Worm (Caenorhabditis elegans) whole organism, L3 larva: ENCODE data around the gene F11A5.5.

Experiments
- R02D3.7 ChIP-seq: fragments of 150-350 bp; optimal IDR thresholded peaks from 2 replicates; lab custom pipeline; 2014; ENCODE audit warnings: missing biosample characterization, missing genetic modification characterization
- ZK546.5 ChIP-seq: sonication (generic microtip); optimal IDR thresholded peaks from 2 replicates; lab custom pipeline; 2017; ENCODE audit warnings: missing biosample characterization, missing genetic modification characterization
- ama-1 ChIP-seq: fragments of 150-350 bp; optimal IDR thresholded peaks from 2 replicates; lab custom pipeline; 2018
- ceh-16 ChIP-seq: sonication (generic microtip); optimal IDR thresholded peaks from 2 replicates; lab custom pipeline; 2017; ENCODE audit warnings: missing biosample characterization, missing genetic modification characterization
- ceh-28 ChIP-seq: fragments of 150-350 bp; optimal IDR thresholded peaks from 2 replicates; lab custom pipeline; 2014; ENCODE audit warnings: missing biosample characterization, missing genetic modification reagents, missing genetic modification characterization
- ceh-9 ChIP-seq: sonication (generic microtip); optimal IDR thresholded peaks from 2 replicates; lab custom pipeline; 2018; ENCODE audit warnings: missing biosample characterization, missing genetic modification characterization
- daf-12 ChIP-seq: fragments of 150-350 bp; optimal IDR thresholded peaks from 2 replicates; lab custom pipeline; 2014; ENCODE audit warnings: missing biosample characterization, missing genetic modification reagents, missing genetic modification characterization
- egl-27 ChIP-seq: sonication (generic microtip); optimal IDR thresholded peaks from 4 replicates; lab custom pipeline; 2017; ENCODE audit warnings: missing biosample characterization, missing genetic modification reagents, missing genetic modification characterization
- egl-5 ChIP-seq: fragments of 150-350 bp; optimal IDR thresholded peaks from 2 replicates; lab custom pipeline; 2017; ENCODE audit warnings: missing biosample characterization, missing genetic modification reagents, missing genetic modification characterization, inconsistent platforms
- elt-2 ChIP-seq: sonication (generic microtip); optimal IDR thresholded peaks from 2 replicates; lab custom pipeline; 2016; ENCODE audit warnings: missing genetic modification reagents, mild to moderate bottlenecking, missing genetic modification characterization, missing compliant biosample characterization
- elt-3 ChIP-seq, 3 experiments: fragments of 150-350 bp in 1 of 3; sonication (generic microtip) in 2 of 3; optimal IDR thresholded peaks; 2 replicates in 2 of 3; 4 replicates in 1 of 3; lab custom pipeline; 2014 to 2017; ENCODE audit warnings: missing biosample characterization in 3 of 3, missing genetic modification characterization in 3 of 3
- eor-1 ChIP-seq, 2 experiments: fragments of 150-350 bp; optimal IDR thresholded peaks; 2 replicates each; lab custom pipeline; 2014 to 2018; ENCODE audit warnings: missing biosample characterization in 2 of 2, missing genetic modification characterization in 2 of 2
- fkh-2 ChIP-seq: fragments of 150-350 bp; optimal IDR thresholded peaks from 2 replicates; lab custom pipeline; 2014; ENCODE audit warnings: missing biosample characterization, missing genetic modification reagents, missing genetic modification characterization
- fos-1 ChIP-seq: fragments of 150-350 bp; optimal IDR thresholded peaks from 2 replicates; lab custom pipeline; 2014; ENCODE audit warnings: missing biosample characterization, missing genetic modification characterization
- hmg-11 ChIP-seq: sonication (generic microtip); optimal IDR thresholded peaks from 2 replicates; lab custom pipeline; 2016; ENCODE audit warnings: missing genetic modification characterization, missing compliant biosample characterization
- jun-1 ChIP-seq: fragments of 150-350 bp; optimal IDR thresholded peaks from 2 replicates; lab custom pipeline; 2014; ENCODE audit warnings: missing biosample characterization, missing genetic modification reagents, missing genetic modification characterization
- lin-15B ChIP-seq: fragments of 150-350 bp; optimal IDR thresholded peaks from 2 replicates; lab custom pipeline; 2014; ENCODE audit warnings: missing biosample characterization, missing genetic modification characterization
- lsy-12 ChIP-seq: sonication (generic microtip); optimal IDR thresholded peaks from 2 replicates; lab custom pipeline; 2016; ENCODE audit warnings: mild to moderate bottlenecking, missing genetic modification characterization, missing compliant biosample characterization
- mdl-1 ChIP-seq: fragments of 150-350 bp; optimal IDR thresholded peaks from 2 replicates; lab custom pipeline; 2014; ENCODE audit warnings: missing biosample characterization, missing genetic modification characterization
- nfya-1 ChIP-seq: sonication (generic microtip); optimal IDR thresholded peaks from 2 replicates; lab custom pipeline; 2017; ENCODE audit warnings: missing genetic modification characterization, mild to moderate bottlenecking, missing compliant biosample characterization, antibody characterized with exemption, moderate library complexity; ENCODE audit not compliant: insufficient read depth
- nhr-11 ChIP-seq: fragments of 150-350 bp; optimal IDR thresholded peaks from 2 replicates; lab custom pipeline; 2014; ENCODE audit warnings: missing biosample characterization, missing genetic modification characterization
- nhr-12 ChIP-seq: fragments of 150-350 bp; optimal IDR thresholded peaks from 2 replicates; lab custom pipeline; 2014; ENCODE audit warnings: missing biosample characterization, missing genetic modification characterization
- nhr-237 ChIP-seq: fragments of 150-350 bp; optimal IDR thresholded peaks from 2 replicates; lab custom pipeline; 2014; ENCODE audit warnings: missing biosample characterization, missing genetic modification characterization
- nhr-25 ChIP-seq: sonication (generic microtip); optimal IDR thresholded peaks from 2 replicates; lab custom pipeline; 2017; ENCODE audit warnings: missing biosample characterization, missing genetic modification characterization
- nhr-43 ChIP-seq: sonication (generic microtip); optimal IDR thresholded peaks from 2 replicates; lab custom pipeline; 2016; ENCODE audit warnings: mild to moderate bottlenecking, missing genetic modification characterization, missing compliant biosample characterization; ENCODE audit not compliant: poor library complexity, severe bottlenecking
- nhr-77 ChIP-seq: fragments of 150-350 bp; optimal IDR thresholded peaks from 2 replicates; lab custom pipeline; 2014; ENCODE audit warnings: missing biosample characterization, missing genetic modification characterization
- pha-4 ChIP-seq: fragments of 150-350 bp; optimal IDR thresholded peaks from 2 replicates; lab custom pipeline; 2014; ENCODE audit warnings: missing biosample characterization, missing genetic modification reagents, missing genetic modification characterization
- pqm-1 ChIP-seq: fragments of 150-350 bp; optimal IDR thresholded peaks from 2 replicates; lab custom pipeline; 2017; ENCODE audit warnings: missing biosample characterization, missing genetic modification characterization, inconsistent platforms
- sea-2 ChIP-seq: fragments of 150-350 bp; sonication (generic microtip); optimal IDR thresholded peaks from 4 replicates; lab custom pipeline; 2014; ENCODE audit warnings: missing biosample characterization, missing genetic modification reagents, missing genetic modification characterization
- snpc-4 ChIP-seq: fragments of 150-350 bp; optimal IDR thresholded peaks from 2 replicates; lab custom pipeline; 2014; ENCODE audit warnings: missing biosample characterization, missing genetic modification characterization
- zag-1 ChIP-seq: fragments of 150-350 bp; optimal IDR thresholded peaks from 2 replicates; lab custom pipeline; 2014; ENCODE audit warnings: missing biosample characterization, missing genetic modification characterization
- ztf-11 ChIP-seq: fragments of 150-350 bp; optimal IDR thresholded peaks from 2 replicates; lab custom pipeline; 2014; ENCODE audit warnings: missing biosample characterization, missing genetic modification characterization

The F11A5.5 gene

DNA sequence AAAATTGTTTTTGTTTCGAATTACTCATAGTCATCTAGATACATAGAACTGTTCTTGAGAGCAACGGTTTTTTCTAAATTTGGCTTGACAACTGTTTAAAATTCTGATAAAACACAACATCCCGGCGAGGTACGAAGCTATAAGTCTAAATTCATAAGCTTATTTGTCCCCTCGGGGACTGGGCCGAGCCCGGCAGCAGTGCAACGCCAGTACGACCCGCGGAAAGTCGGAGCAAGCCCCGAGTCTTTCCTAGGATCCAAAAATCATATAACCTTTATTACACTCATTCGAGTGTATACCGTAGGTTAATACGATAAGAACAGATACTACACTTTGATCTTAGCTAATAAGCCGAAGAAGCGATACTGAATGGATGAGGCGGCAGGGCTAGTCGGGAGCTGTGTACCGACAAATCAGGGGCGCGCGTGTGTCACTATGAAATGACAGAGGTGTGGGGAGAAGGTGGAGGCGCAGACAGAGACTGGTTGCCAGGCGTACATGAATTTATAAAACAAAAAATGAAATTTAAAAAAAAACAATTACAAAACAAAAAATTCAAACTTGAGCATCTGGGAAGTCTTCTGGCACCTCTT, 27.5 kb downstream of the F11A5.5 start:
- TF ChIP-seq fos-1 (no peak), fkh-2 (tag; lab: Kevin White, UChicago) (no peak), mdl-1 (tag; lab: Kevin White, UChicago) (no peak), ceh-9 (tag; lab: Kevin White, UChicago) (no peak), snpc-4 (peak; percentile 22), ceh-16 (tag; lab: Kevin White, UChicago) (no peak)

DNA sequence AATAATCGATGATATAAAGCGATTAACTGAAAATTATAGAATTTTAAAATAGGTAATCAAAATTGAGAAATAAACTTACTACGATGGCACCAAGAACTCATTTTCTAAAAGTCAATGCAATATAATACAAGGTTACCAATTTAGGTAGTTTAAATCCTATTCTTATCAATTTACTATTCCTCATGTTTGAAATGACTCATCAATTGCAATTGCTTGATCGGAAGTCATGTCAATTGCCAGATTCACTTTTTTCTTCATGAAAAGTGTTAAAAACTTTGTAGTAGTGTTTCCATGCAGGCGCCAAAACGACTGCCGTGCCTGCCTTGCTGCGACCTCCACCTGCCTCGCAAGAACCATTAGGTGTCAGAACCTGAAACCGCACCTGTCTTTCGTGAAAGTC, 28.5 kb downstream of the F11A5.5 start, which contains the start of gene F11A5.13:
Gene F11A5.13 (minus strand): TSS at position 101 of the 400 bp plus-strand sequence.
- no peak for TF ChIP-seq nhr-25 (tag; lab: Kevin White, UChicago)
- no peak for TF ChIP-seq zag-1
- no peak for TF ChIP-seq nhr-11 (tag; lab: Kevin White, UChicago)
- TF ChIP-seq snpc-4: no peak
- no peak for TF ChIP-seq nfya-1 (tag; lab: Kevin White, UChicago)
- no peak for TF ChIP-seq sea-2
- TF ChIP-seq elt-3 (tag; optimal IDR thresholded peaks at IDR 0.05; lab: Kevin White, UChicago): no peak
- no peak for TF ChIP-seq R02D3.7 (tag; lab: Kevin White, UChicago)
- no peak for TF ChIP-seq ama-1 (lab: Kevin White, UChicago)
- TF ChIP-seq pha-4 (tag; lab: Kevin White, UChicago): no peak
- no peak for TF ChIP-seq hmg-11 (tag; lab: Kevin White, UChicago)
- TF ChIP-seq elt-2 (tag; lab: Kevin White, UChicago): no peak

DNA sequence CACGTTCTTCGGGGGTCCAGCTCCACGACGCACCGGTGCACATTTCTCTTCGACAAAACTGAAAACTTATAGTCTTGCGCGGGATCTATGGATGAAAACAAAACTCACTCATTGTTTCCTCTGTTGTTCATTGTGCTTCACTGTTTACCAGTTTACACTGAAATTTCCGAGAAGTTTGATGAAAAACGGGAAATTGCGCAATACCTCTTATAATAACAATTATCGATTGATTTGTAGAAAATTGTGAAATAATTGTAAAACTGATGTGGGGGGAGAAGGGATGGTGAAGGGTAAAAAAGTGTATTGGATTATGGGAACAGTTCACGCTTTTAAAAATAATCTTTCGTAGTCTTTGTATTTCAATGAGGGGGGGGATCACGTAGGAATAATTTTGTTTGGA, 31.3 kb downstream of the F11A5.5 start:
- no peak for TF ChIP-seq snpc-4
- no peak for TF ChIP-seq R02D3.7 (tag; lab: Kevin White, UChicago)
- no peak for TF ChIP-seq ztf-11
- TF ChIP-seq ceh-9 (tag; lab: Kevin White, UChicago): no peak
- no peak for TF ChIP-seq eor-1 (tag; optimal IDR thresholded peaks at IDR 0.05; lab: Kevin White, UChicago)
- TF ChIP-seq daf-12 (tag; lab: Kevin White, UChicago): no peak
- TF ChIP-seq egl-5 (tag; lab: Kevin White, UChicago): no peak
- no peak for TF ChIP-seq lsy-12
- no peak for TF ChIP-seq ZK546.5 (tag; lab: Kevin White, UChicago)
- TF ChIP-seq nhr-43 (tag; lab: Kevin White, UChicago): no peak
- no peak for TF ChIP-seq nhr-237 (tag; lab: Kevin White, UChicago)
- no peak for TF ChIP-seq fkh-2 (tag; lab: Kevin White, UChicago)
- TF ChIP-seq mdl-1 (tag; lab: Kevin White, UChicago): no peak
- no peak for TF ChIP-seq elt-3 (tag; optimal IDR thresholded peaks at IDR 0.05; lab: Kevin White, UChicago)
- TF ChIP-seq jun-1 (tag; lab: Kevin White, UChicago): no peak
- TF ChIP-seq sea-2: no peak

DNA sequence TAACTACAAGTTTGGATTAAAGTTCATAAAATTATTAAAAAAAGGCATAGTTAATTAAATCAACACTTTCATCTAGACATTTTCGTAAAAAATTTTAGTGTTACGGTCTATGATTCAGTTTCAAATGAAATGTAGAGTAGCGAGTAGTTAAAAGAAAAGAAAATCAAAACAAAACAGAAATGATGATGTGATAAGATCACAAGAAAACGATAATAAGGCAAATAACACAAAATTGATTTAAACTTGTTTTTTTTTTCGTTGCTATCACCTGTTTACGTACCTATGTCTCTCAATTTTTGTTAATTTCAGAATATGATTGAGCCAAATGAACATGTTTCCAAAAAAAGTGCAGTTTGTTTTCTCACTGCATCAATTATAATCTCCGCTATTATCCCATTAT, 31.8 kb downstream of the F11A5.5 start, which contains the start of the genes F21H7.2 and F21H7.12:
Gene F21H7.2 (minus strand): TSS at position 101 of the 400 bp plus-strand sequence.
Gene F21H7.12 (plus strand): TSS at position 270 of the 400 bp plus-strand sequence.
- no peak for TF ChIP-seq mdl-1 (tag; lab: Kevin White, UChicago)
- no peak for TF ChIP-seq jun-1 (tag; lab: Kevin White, UChicago)
- TF ChIP-seq egl-5 (tag; lab: Kevin White, UChicago): no peak
- TF ChIP-seq nhr-77 (tag; lab: Kevin White, UChicago): no peak
- no peak for TF ChIP-seq egl-27 (tag; lab: Kevin White, UChicago)
- no peak for TF ChIP-seq ceh-28 (tag; lab: Kevin White, UChicago)
- TF ChIP-seq nhr-12: no peak
- TF ChIP-seq lin-15B (tag; lab: Kevin White, UChicago): no peak

DNA sequence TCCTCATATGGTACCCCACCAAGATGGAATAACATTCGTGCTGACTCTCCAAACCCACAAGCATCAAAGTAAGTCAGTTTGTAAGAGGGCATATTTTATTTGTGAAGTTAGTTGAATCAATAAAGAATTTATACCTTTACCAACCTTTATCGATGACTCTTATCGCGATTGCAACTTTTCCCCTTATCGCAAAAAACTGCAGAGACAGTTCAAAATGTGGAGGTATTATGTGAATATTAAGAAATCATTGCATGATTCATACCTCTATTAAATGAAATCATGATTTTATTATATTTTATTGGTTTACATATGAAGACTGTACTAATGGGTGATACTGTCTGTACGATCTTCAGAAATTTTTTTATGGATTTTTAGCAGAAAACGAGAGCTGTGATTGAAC, 34.1 kb downstream of the F11A5.5 start, which contains the start of gene gst-22:
Gene gst-22 (minus strand): TSS at position 103 of the 400 bp plus-strand sequence.
- TF ChIP-seq jun-1 (tag; lab: Kevin White, UChicago): peak; percentile 48
- peak; percentile 2 for TF ChIP-seq ceh-28 (tag; lab: Kevin White, UChicago)
- TF ChIP-seq pqm-1 (tag; lab: Kevin White, UChicago): peak; percentile 97
- peak; percentile 92 for TF ChIP-seq elt-2 (tag; lab: Kevin White, UChicago)
- TF ChIP-seq snpc-4: no peak
- no peak for TF ChIP-seq ZK546.5 (tag; lab: Kevin White, UChicago)
- TF ChIP-seq lsy-12: no peak
